Fruit fly (Drosophila melanogaster) whole organism, embryonic: ENCODE data around the gene Obp93a.

ENCODE experiments used
- Atf3 ChIP-seq: fragments of 200-800 bp; sonication (Bioruptor generic); optimal IDR thresholded peaks from 3 replicates; lab custom pipeline; 2016; ENCODE audit warnings: missing biosample characterization, missing genetic modification characterization
- Bgb ChIP-seq: fragments of 200-800 bp; sonication (Bioruptor generic); IDR thresholded peaks from 2 replicates; pipeline ENCODE4 v1.3.6; 2022; ENCODE audit warnings: missing biosample characterization, missing genetic modification characterization; ENCODE audit not compliant: partially characterized antibody
- CG10979 ChIP-seq: fragments of 200-800 bp; sonication (Bioruptor generic); optimal IDR thresholded peaks from 2 replicates; lab custom pipeline; 2018; ENCODE audit warnings: missing biosample characterization, mild to moderate bottlenecking, missing genetic modification characterization, moderate library complexity
- CG11695 ChIP-seq: fragments of 200-800 bp; sonication (Bioruptor generic); IDR thresholded peaks from 3 replicates; pipeline ENCODE4 v1.3.6; 2022; ENCODE audit warnings: missing biosample characterization, missing genetic modification characterization
- CG13775 ChIP-seq: fragments of 200-800 bp; sonication (Bioruptor generic); optimal IDR thresholded peaks from 3 replicates; lab custom pipeline; 2017; ENCODE audit warnings: missing biosample characterization, mild to moderate bottlenecking, missing genetic modification characterization
- CG14441 ChIP-seq: fragments of 200-800 bp; sonication (Bioruptor generic); IDR thresholded peaks from 2 replicates; pipeline ENCODE4 v1.3.6; 2022; ENCODE audit warnings: missing biosample characterization, missing genetic modification characterization
- CG15696 ChIP-seq: fragments of 200-800 bp; sonication (Bioruptor generic); optimal IDR thresholded peaks from 2 replicates; lab custom pipeline; 2019; ENCODE audit warnings: missing biosample characterization, mild to moderate bottlenecking, missing genetic modification characterization, moderate library complexity
- CG1603 ChIP-seq: fragments of 200-800 bp; sonication (Bioruptor generic); optimal IDR thresholded peaks from 2 replicates; lab custom pipeline; 2019; ENCODE audit warnings: missing biosample characterization, mild to moderate bottlenecking, missing genetic modification characterization, moderate library complexity
- CG17568 ChIP-seq: fragments of 200-800 bp; sonication (Bioruptor generic); optimal IDR thresholded peaks from 2 replicates; lab custom pipeline; 2018; ENCODE audit warnings: missing biosample characterization, mild to moderate bottlenecking, missing genetic modification characterization, moderate library complexity
- CG18011 ChIP-seq: fragments of 200-800 bp; sonication (Bioruptor generic); optimal IDR thresholded peaks from 2 replicates; lab custom pipeline; 2017; ENCODE audit warnings: missing biosample characterization, missing genetic modification characterization, mild to moderate bottlenecking, moderate library complexity, missing genotype
- CG2129 ChIP-seq: fragments of 200-800 bp; sonication (Bioruptor generic); IDR thresholded peaks from 2 replicates; pipeline ENCODE4 v1.3.6; 2022; ENCODE audit warnings: missing biosample characterization, missing genetic modification characterization; ENCODE audit not compliant: partially characterized antibody
- CG2678 ChIP-seq: fragments of 200-800 bp; sonication (Bioruptor generic); optimal IDR thresholded peaks from 3 replicates; lab custom pipeline; 2019; ENCODE audit warnings: missing biosample characterization, mild to moderate bottlenecking, missing genetic modification characterization, moderate library complexity
- CG34376 ChIP-seq: fragments of 200-800 bp; sonication (Bioruptor generic); optimal IDR thresholded peaks from 2 replicates; lab custom pipeline; 2018; ENCODE audit warnings: missing biosample characterization, mild to moderate bottlenecking, missing genetic modification characterization
- CG4424 ChIP-seq: fragments of 200-800 bp; sonication (Bioruptor generic); optimal IDR thresholded peaks from 3 replicates; lab custom pipeline; 2016; ENCODE audit warnings: missing biosample characterization, missing genetic modification characterization
- CG8089 ChIP-seq: fragments of 200-800 bp; sonication (Bioruptor generic); optimal IDR thresholded peaks from 3 replicates; lab custom pipeline; 2016; ENCODE audit warnings: missing biosample characterization, missing genetic modification characterization
- Dbx ChIP-seq: fragments of 200-800 bp; sonication (Bioruptor generic); IDR thresholded peaks from 3 replicates; pipeline ENCODE4 v1.3.6; 2022; ENCODE audit warnings: missing biosample characterization, missing genetic modification characterization
- Dip3 ChIP-seq: fragments of 200-800 bp; sonication (Bioruptor generic); optimal IDR thresholded peaks from 3 replicates; lab custom pipeline; 2016; ENCODE audit warnings: missing biosample characterization, missing genetic modification characterization
- Dll ChIP-seq: fragments of 200-800 bp; sonication (Bioruptor generic); IDR thresholded peaks from 4 replicates; pipeline ENCODE4 v1.3.6; 2022; ENCODE audit warnings: missing biosample characterization, missing genetic modification characterization; ENCODE audit not compliant: partially characterized antibody
- Dp ChIP-seq: fragments of 200-800 bp; sonication (Bioruptor generic); optimal IDR thresholded peaks from 2 replicates; lab custom pipeline; 2018; ENCODE audit warnings: missing biosample characterization, mild to moderate bottlenecking, missing genetic modification characterization, moderate library complexity
- HmgD ChIP-seq: fragments of 200-800 bp; sonication (Bioruptor generic); optimal IDR thresholded peaks from 3 replicates; lab custom pipeline; 2016; ENCODE audit warnings: missing biosample characterization, missing genetic modification characterization
- Hr51 ChIP-seq, 2 experiments: fragments of 200-800 bp; sonication (Bioruptor generic); optimal IDR thresholded peaks; 2 replicates in 1 of 2; 3 replicates in 1 of 2; lab custom pipeline; 2016 to 2018; ENCODE audit warnings: missing biosample characterization in 2 of 2, missing genetic modification characterization in 2 of 2, mild to moderate bottlenecking in 1 of 2, moderate library complexity in 1 of 2
- Hr78 ChIP-seq, 2 experiments: fragments of 200-800 bp in 1 of 2; fragments of >200 bp in 1 of 2; sonication (Bioruptor generic) in 1 of 2; optimal IDR thresholded peaks; 2 replicates each; lab custom pipeline; 2017 to 2019; ENCODE audit warnings: missing biosample characterization in 2 of 2, missing genetic modification characterization in 2 of 2, mild to moderate bottlenecking in 1 of 2, moderate library complexity in 1 of 2
- MTF-1 ChIP-seq: fragments of 200-800 bp; sonication (Bioruptor generic); optimal IDR thresholded peaks from 2 replicates; lab custom pipeline; 2018; ENCODE audit warnings: missing biosample characterization, mild to moderate bottlenecking, missing genetic modification characterization, borderline replicate concordance
- Max ChIP-seq: fragments of 200-800 bp; sonication (Bioruptor generic); optimal IDR thresholded peaks from 2 replicates; lab custom pipeline; 2016; ENCODE audit warnings: missing biosample characterization, mild to moderate bottlenecking, missing genetic modification characterization
- Med ChIP-seq: fragments of 200-800 bp; sonication (Bioruptor generic); peaks from one replicate; lab custom pipeline; 2016; ENCODE audit warnings: missing biosample characterization, missing genetic modification characterization, mild to moderate bottlenecking, inconsistent platforms, moderate library complexity
- Nf-YC ChIP-seq: fragments of 200-800 bp; optimal IDR thresholded peaks from 3 replicates; lab custom pipeline; 2019; ENCODE audit warnings: missing biosample characterization, mild to moderate bottlenecking, missing genetic modification characterization, moderate library complexity
- Opbp ChIP-seq: fragments of 200-800 bp; sonication (Bioruptor generic); IDR thresholded peaks from 3 replicates; pipeline ENCODE4 v1.3.6; 2022; ENCODE audit warnings: missing biosample characterization, missing genetic modification characterization; ENCODE audit not compliant: partially characterized antibody
- PHDP ChIP-seq: fragments of 200-800 bp; sonication (Bioruptor generic); optimal IDR thresholded peaks from 3 replicates; lab custom pipeline; 2018; ENCODE audit warnings: missing biosample characterization, mild to moderate bottlenecking, missing genetic modification characterization, moderate library complexity
- Rx ChIP-seq: fragments of 200-800 bp; sonication (Bioruptor generic); IDR thresholded peaks from 2 replicates; pipeline ENCODE4 v1.3.6; 2022; ENCODE audit warnings: missing biosample characterization, missing genetic modification characterization
- Side ChIP-seq: fragments of 200-800 bp; sonication (Bioruptor generic); optimal IDR thresholded peaks from 2 replicates; lab custom pipeline; 2016; ENCODE audit warnings: missing biosample characterization, missing genetic modification characterization
- Spps ChIP-seq: fragments of 200-800 bp; sonication (Bioruptor generic); optimal IDR thresholded peaks from 2 replicates; lab custom pipeline; 2018; ENCODE audit warnings: missing biosample characterization, mild to moderate bottlenecking, missing genetic modification characterization
- Xrp1 ChIP-seq: fragments of 200-800 bp; sonication (Bioruptor generic); IDR thresholded peaks from 2 replicates; pipeline ENCODE4 v1.3.6; 2022; ENCODE audit warnings: missing biosample characterization, missing genetic modification characterization
- YL-1 ChIP-seq: fragments of 200-800 bp; sonication (Bioruptor generic); optimal IDR thresholded peaks from 3 replicates; lab custom pipeline; 2017; ENCODE audit warnings: missing biosample characterization, mild to moderate bottlenecking, missing genetic modification characterization
- ab ChIP-seq: fragments of 200-800 bp; sonication (Bioruptor generic); optimal IDR thresholded peaks from 2 replicates; lab custom pipeline; 2016; ENCODE audit warnings: missing biosample characterization, missing genetic modification characterization
- bsh ChIP-seq, 2 experiments: fragments of 200-800 bp; sonication (Bioruptor generic); optimal IDR thresholded peaks; 2 replicates each; lab custom pipeline; 2017 to 2018; ENCODE audit warnings: mild to moderate bottlenecking in 2 of 2, missing biosample characterization in 2 of 2, missing genetic modification characterization in 2 of 2, moderate library complexity in 1 of 2
- crol ChIP-seq: fragments of 200-800 bp; sonication (Bioruptor generic); IDR thresholded peaks from 2 replicates; pipeline ENCODE4 v1.3.6; 2022; ENCODE audit warnings: missing biosample characterization, missing genetic modification characterization
- dati ChIP-seq: fragments of 200-800 bp; sonication (Bioruptor generic); IDR thresholded peaks from 2 replicates; pipeline ENCODE4 v1.3.6; 2022; ENCODE audit warnings: missing biosample characterization, missing genetic modification characterization
- disco-r ChIP-seq: fragments of 200-800 bp; sonication (Bioruptor generic); optimal IDR thresholded peaks from 2 replicates; lab custom pipeline; 2016; ENCODE audit warnings: missing biosample characterization, missing genetic modification characterization
- dpn ChIP-seq, 2 experiments: fragments of 200-800 bp; sonication (Bioruptor generic); optimal IDR thresholded peaks; 3 replicates each; lab custom pipeline; 2016; ENCODE audit warnings: missing biosample characterization in 2 of 2, missing genetic modification characterization in 2 of 2
- fd102C ChIP-seq: fragments of 200-800 bp; sonication (Bioruptor generic); optimal IDR thresholded peaks from 2 replicates; lab custom pipeline; 2018; ENCODE audit warnings: missing biosample characterization, mild to moderate bottlenecking, missing genetic modification characterization, moderate library complexity
- gfzf ChIP-seq: fragments of 200-800 bp; sonication (Bioruptor generic); optimal IDR thresholded peaks from 2 replicates; lab custom pipeline; 2016; ENCODE audit warnings: missing biosample characterization, mild to moderate bottlenecking, missing genetic modification characterization, moderate library complexity
- ind ChIP-seq: fragments of 200-800 bp; sonication (Bioruptor generic); optimal IDR thresholded peaks from 3 replicates; lab custom pipeline; 2016; ENCODE audit warnings: missing biosample characterization, missing genetic modification characterization
- kni ChIP-seq: fragments of 200-800 bp; sonication (Bioruptor generic); optimal IDR thresholded peaks from 3 replicates; lab custom pipeline; 2017; ENCODE audit warnings: mild to moderate bottlenecking, missing biosample characterization, missing genetic modification reagents, missing genetic modification characterization
- lola ChIP-seq, 3 experiments: fragments of >200 bp in 2 of 3; fragments of 200-800 bp in 1 of 3; sonication (Bioruptor generic) in 1 of 3; optimal IDR thresholded peaks; 2 replicates each; lab custom pipeline; 2017 to 2019; ENCODE audit warnings: missing biosample characterization in 3 of 3, missing genetic modification characterization in 3 of 3, mild to moderate bottlenecking in 1 of 3, moderate library complexity in 1 of 3
- peb ChIP-seq: fragments of 200-800 bp; sonication (Bioruptor generic); IDR thresholded peaks from 2 replicates; pipeline ENCODE4 v1.3.6; 2022; ENCODE audit warnings: missing biosample characterization, missing genetic modification characterization
- prd ChIP-seq, 3 experiments: fragments of >200 bp in 2 of 3; fragments of 200-800 bp in 1 of 3; sonication (Bioruptor generic) in 1 of 3; optimal IDR thresholded peaks in 2 of 3; IDR thresholded peaks in 1 of 3; 2 replicates in 2 of 3; 3 replicates in 1 of 3; pipeline versions ENCODE4 v1.3.6 to Lab custom; 2017 to 2022; ENCODE audit warnings: missing biosample characterization in 1 of 3, missing genetic modification characterization in 1 of 3
- zen2 ChIP-seq: fragments of 200-800 bp; sonication (Bioruptor generic); IDR thresholded peaks from 3 replicates; pipeline ENCODE4 v1.3.6; 2022; ENCODE audit warnings: missing biosample characterization, missing genetic modification characterization; ENCODE audit not compliant: partially characterized antibody
- zf30C ChIP-seq: fragments of 200-800 bp; sonication (Bioruptor generic); optimal IDR thresholded peaks from 3 replicates; lab custom pipeline; 2018; ENCODE audit warnings: missing biosample characterization, mild to moderate bottlenecking, missing genetic modification characterization
- zfh1 ChIP-seq: fragments of 200-800 bp; sonication (Bioruptor generic); IDR thresholded peaks from 3 replicates; pipeline ENCODE4 v1.3.6; 2022; ENCODE audit warnings: missing biosample characterization, missing genetic modification characterization

The Obp93a gene

dm6 chr3R:21130050-21130449, 533 bp upstream of the Obp93a start, which contains the start of gene Ice2 (continued):
- TF ChIP-seq CG8089 (no peak), Med (peak; percentile 76), CG1603 (peak; percentile 49), HmgD (GFP tag; lab: Kevin White, UChicago) (no peak), Spps (tag; lab: Kevin White, UChicago) (no peak), CG2129 (no peak), crol (no peak), ab (GFP tag; lab: Kevin White, UChicago) (no peak), Dbx (no peak), CG17568 (GFP tag; lab: Kevin White, UChicago) (no peak), CG15696 (tag; lab: Kevin White, UChicago) (peak; percentile 7), CG2678 (tag; lab: Kevin White, UChicago) (no peak), YL-1 (GFP tag; lab: Kevin White, UChicago) (peak; percentile 14), zfh1 (peak; percentile 21; the same call in 1 of the 3 replicates), Nf-YC (tag; lab: Kevin White, UChicago) (peak; percentile 2), fd102C (GFP tag; lab: Kevin White, UChicago) (no peak), Atf3 (GFP tag; lab: Kevin White, UChicago) (no peak), zen2 (no peak), Dp (GFP tag; lab: Kevin White, UChicago) (peak; percentile 94), peb (GFP tag; lab: Robert Waterston, UW) (no peak), bsh (GFP tag; optimal IDR thresholded peaks at IDR 0.05; lab: Kevin White, UChicago) (no peak), lola (GFP tag; optimal IDR thresholded peaks at IDR 0.05; lab: Kevin White, UChicago) (no peak), CG18011 (no peak), CG13775 (GFP tag; lab: Kevin White, UChicago) (no peak), MTF-1 (GFP tag; lab: Kevin White, UChicago) (no peak), kni (no peak), Bgb (GFP tag; lab: Robert Waterston, UW) (peak; percentile 47; the same call in 1 of the 2 replicates), Rx (GFP tag; lab: Robert Waterston, UW) (no peak), Opbp (GFP tag; lab: Robert Waterston, UW) (peak; percentile 62), CG34376 (GFP tag; lab: Kevin White, UChicago) (no peak), Dip3 (no peak), Hr78 (GFP tag; optimal IDR thresholded peaks at IDR 0.05; lab: Kevin White, UChicago) (no peak), Xrp1 (GFP tag; lab: Robert Waterston, UW) (peak; percentile 25; the same call in 1 of the 2 replicates), CG14441 (no peak), PHDP (peak; percentile 10), Hr51 (GFP tag; optimal IDR thresholded peaks at IDR 0.05; lab: Kevin White, UChicago) (no peak), ind (no peak), zf30C (GFP tag; lab: Kevin White, UChicago) (no peak), dpn (GFP tag; optimal IDR thresholded peaks at IDR 0.05; lab: Kevin White, UChicago) (no peak), gfzf (peak; percentile 75), dati (GFP tag; lab: Robert Waterston, UW) (no peak), CG11695 (GFP tag; lab: Robert Waterston, UW) (no peak), Dll (peak; percentile 42; the same call in 1 of the 4 replicates), Max (GFP tag; lab: Kevin White, UChicago) (no peak), CG4424 (GFP tag; lab: Kevin White, UChicago) (no peak), disco-r (GFP tag; lab: Kevin White, UChicago) (no peak), CG10979 (tag; lab: Kevin White, UChicago) (peak; percentile 5), Side (no peak), prd (optimal IDR thresholded peaks at IDR 0.05; lab: Kevin White, UChicago) (no peak), prd (GFP tag; IDR thresholded peaks at IDR 0.05; lab: Robert Waterston, UW) (no peak)
